Worm (Caenorhabditis elegans): ENCODE measurements around the gene hgrs-1.

hgrs-1 gene

ce11 chrIV:8151721-8152120, 54.1 kb downstream of the hgrs-1 start:
- TF ChIP-seq hlh-15 (tag; optimal IDR thresholded peaks at IDR 0.05): no peak
- TF ChIP-seq gmeb-2 (tag; optimal IDR thresholded peaks at IDR 0.05): no peak
- no peak for TF ChIP-seq eyg-1 (tag; optimal IDR thresholded peaks at IDR 0.05)
- TF ChIP-seq ets-4 (tag; optimal IDR thresholded peaks at IDR 0.05): no peak
- no peak for TF ChIP-seq pha-2 (tag; optimal IDR thresholded peaks at IDR 0.05)
- TF ChIP-seq zip-5 (tag; optimal IDR thresholded peaks at IDR 0.05): no peak
- no peak for TF ChIP-seq unc-55 (GFP tag; optimal IDR thresholded peaks at IDR 0.05)
- TF ChIP-seq ahr-1 (tag; optimal IDR thresholded peaks at IDR 0.05): no peak
- no peak for TF ChIP-seq elt-2 (tag; optimal IDR thresholded peaks at IDR 0.05)
- no peak for TF ChIP-seq ceh-22 (tag; optimal IDR thresholded peaks at IDR 0.05)
- TF ChIP-seq ceh-19 (GFP tag; optimal IDR thresholded peaks at IDR 0.05): no peak
- TF ChIP-seq pqm-1 (tag; optimal IDR thresholded peaks at IDR 0.05): no peak
- no peak for TF ChIP-seq ceh-48 (tag; optimal IDR thresholded peaks at IDR 0.05)
- no peak for TF ChIP-seq ceh-30 (tag; optimal IDR thresholded peaks at IDR 0.05)
- TF ChIP-seq sox-4 (tag; optimal IDR thresholded peaks at IDR 0.05): no peak
- TF ChIP-seq unc-42 (tag; optimal IDR thresholded peaks at IDR 0.05): no peak
- no peak for TF ChIP-seq hlh-13 (GFP tag; optimal IDR thresholded peaks at IDR 0.05)
- no peak for TF ChIP-seq Y22D7AL.16 (tag; optimal IDR thresholded peaks at IDR 0.05)
- no peak for TF ChIP-seq C38D4.7 (GFP tag; optimal IDR thresholded peaks at IDR 0.05)
- TF ChIP-seq pat-9 (tag; optimal IDR thresholded peaks at IDR 0.05): no peak
